Fruit fly (Drosophila melanogaster) whole organism, embryonic: ENCODE data around the gene Tm1.

Source experiments
- CG10321 ChIP-seq: fragments of 200-800 bp; sonication (Bioruptor generic); IDR thresholded peaks from 2 replicates; pipeline ENCODE4 v1.3.6; 2022; ENCODE audit warnings: missing biosample characterization, missing genetic modification characterization
- CG12744 ChIP-seq: fragments of 200-800 bp; sonication (Bioruptor generic); optimal IDR thresholded peaks from 2 replicates; lab custom pipeline; 2016; ENCODE audit warnings: missing biosample characterization, missing genetic modification characterization
- CG13894 ChIP-seq: fragments of 200-800 bp; sonication (Bioruptor generic); optimal IDR thresholded peaks from 3 replicates; lab custom pipeline; 2018; ENCODE audit warnings: missing biosample characterization, mild to moderate bottlenecking, missing genetic modification characterization, moderate library complexity
- CG18599 ChIP-seq: fragments of 200-800 bp; sonication (Bioruptor generic); optimal IDR thresholded peaks from 3 replicates; lab custom pipeline; 2017; ENCODE audit warnings: missing biosample characterization, missing genetic modification characterization, mild to moderate bottlenecking, moderate library complexity, missing genetic modification reagents
- CG18619 ChIP-seq: fragments of 200-800 bp; sonication (Bioruptor generic); optimal IDR thresholded peaks from 3 replicates; lab custom pipeline; 2017; ENCODE audit warnings: missing biosample characterization, mild to moderate bottlenecking, missing genetic modification characterization
- CG3163 ChIP-seq: fragments of 200-800 bp; sonication (Bioruptor generic); optimal IDR thresholded peaks from 3 replicates; lab custom pipeline; 2016; ENCODE audit warnings: missing biosample characterization, missing genetic modification characterization
- CG4617 ChIP-seq: fragments of 200-800 bp; sonication (Bioruptor generic); optimal IDR thresholded peaks from 3 replicates; lab custom pipeline; 2016; ENCODE audit warnings: missing biosample characterization, missing genetic modification characterization, borderline replicate concordance
- CG7271 ChIP-seq: fragments of 200-800 bp; sonication (Bioruptor generic); optimal IDR thresholded peaks from 2 replicates; lab custom pipeline; 2018; ENCODE audit warnings: missing biosample characterization, mild to moderate bottlenecking, missing genetic modification characterization, moderate library complexity
- CG8478 ChIP-seq: fragments of >200 bp; optimal IDR thresholded peaks from 2 replicates; lab custom pipeline; 2018
- CG8924 ChIP-seq: fragments of 200-800 bp; optimal IDR thresholded peaks from 3 replicates; lab custom pipeline; 2019; ENCODE audit warnings: missing biosample characterization, mild to moderate bottlenecking, missing genetic modification characterization, moderate library complexity
- CG9727 ChIP-seq: fragments of 200-800 bp; sonication (Bioruptor generic); optimal IDR thresholded peaks from 3 replicates; lab custom pipeline; 2017; ENCODE audit warnings: missing biosample characterization, mild to moderate bottlenecking, missing genetic modification characterization
- CG9797 ChIP-seq: fragments of 200-800 bp; sonication (Bioruptor generic); optimal IDR thresholded peaks from 3 replicates; lab custom pipeline; 2018; ENCODE audit warnings: missing biosample characterization, mild to moderate bottlenecking, missing genetic modification characterization
- Dek ChIP-seq: fragments of 200-800 bp; sonication (Bioruptor generic); optimal IDR thresholded peaks from 3 replicates; lab custom pipeline; 2019; ENCODE audit warnings: missing biosample characterization, mild to moderate bottlenecking, missing genetic modification characterization, moderate library complexity
- Dip3 ChIP-seq: fragments of 200-800 bp; sonication (Bioruptor generic); optimal IDR thresholded peaks from 3 replicates; lab custom pipeline; 2016; ENCODE audit warnings: missing biosample characterization, missing genetic modification characterization
- Dp ChIP-seq: fragments of 200-800 bp; sonication (Bioruptor generic); optimal IDR thresholded peaks from 2 replicates; lab custom pipeline; 2018; ENCODE audit warnings: missing biosample characterization, mild to moderate bottlenecking, missing genetic modification characterization, moderate library complexity
- Ets65A ChIP-seq: fragments of 200-800 bp; sonication (Bioruptor generic); peaks from one replicate; lab custom pipeline; 2016; ENCODE audit warnings: missing biosample characterization, missing genetic modification characterization
- Ets97D ChIP-seq: fragments of 200-800 bp; sonication (Bioruptor generic); optimal IDR thresholded peaks from 3 replicates; lab custom pipeline; 2016; ENCODE audit warnings: missing biosample characterization, missing genetic modification characterization
- Fer3 ChIP-seq: fragments of 200-800 bp; sonication (Bioruptor generic); optimal IDR thresholded peaks from 2 replicates; lab custom pipeline; 2018; ENCODE audit warnings: missing biosample characterization, mild to moderate bottlenecking, missing genetic modification characterization, moderate library complexity
- HLHmδ ChIP-seq: fragments of 200-800 bp; sonication (Bioruptor generic); optimal IDR thresholded peaks from 2 replicates; lab custom pipeline; 2018; ENCODE audit warnings: missing biosample characterization, mild to moderate bottlenecking, missing genetic modification characterization, moderate library complexity
- HmgZ ChIP-seq: fragments of 200-800 bp; sonication (Bioruptor generic); optimal IDR thresholded peaks from 2 replicates; lab custom pipeline; 2018; ENCODE audit warnings: missing biosample characterization, mild to moderate bottlenecking, missing genetic modification characterization
- Hr51 ChIP-seq, 2 experiments: fragments of 200-800 bp; sonication (Bioruptor generic); optimal IDR thresholded peaks; 2 replicates in 1 of 2; 3 replicates in 1 of 2; lab custom pipeline; 2016 to 2018; ENCODE audit warnings: missing biosample characterization in 2 of 2, missing genetic modification characterization in 2 of 2, mild to moderate bottlenecking in 1 of 2, moderate library complexity in 1 of 2
- Hr78 ChIP-seq, 2 experiments: fragments of 200-800 bp in 1 of 2; fragments of >200 bp in 1 of 2; sonication (Bioruptor generic) in 1 of 2; optimal IDR thresholded peaks; 2 replicates each; lab custom pipeline; 2017 to 2019; ENCODE audit warnings: missing biosample characterization in 2 of 2, missing genetic modification characterization in 2 of 2, mild to moderate bottlenecking in 1 of 2, moderate library complexity in 1 of 2
- Med ChIP-seq: fragments of 200-800 bp; sonication (Bioruptor generic); peaks from one replicate; lab custom pipeline; 2016; ENCODE audit warnings: missing biosample characterization, missing genetic modification characterization, mild to moderate bottlenecking, inconsistent platforms, moderate library complexity
- chn ChIP-seq: fragments of 200-800 bp; sonication (Bioruptor generic); optimal IDR thresholded peaks from 2 replicates; lab custom pipeline; 2016; ENCODE audit warnings: missing biosample characterization, missing genetic modification characterization
- crc ChIP-seq: fragments of 200-800 bp; sonication (Bioruptor generic); optimal IDR thresholded peaks from 2 replicates; lab custom pipeline; 2016; ENCODE audit warnings: missing biosample characterization, missing genetic modification characterization
- dysf ChIP-seq: fragments of 200-800 bp; sonication (Bioruptor generic); IDR thresholded peaks from 3 replicates; pipeline ENCODE4 v1.3.6; 2022; ENCODE audit warnings: missing biosample characterization, missing genetic modification characterization
- fru ChIP-seq: fragments of >200 bp; optimal IDR thresholded peaks from 2 replicates; lab custom pipeline; 2017
- gcm ChIP-seq: fragments of 200-800 bp; sonication (Bioruptor generic); optimal IDR thresholded peaks from 2 replicates; lab custom pipeline; 2019; ENCODE audit warnings: missing biosample characterization, mild to moderate bottlenecking, missing genetic modification characterization, moderate library complexity
- grn ChIP-seq: fragments of 200-800 bp; sonication (Bioruptor generic); optimal IDR thresholded peaks from 3 replicates; lab custom pipeline; 2017; ENCODE audit warnings: missing biosample characterization, missing genetic modification characterization
- hkb ChIP-seq, 2 experiments: fragments of 200-800 bp in 1 of 2; fragments of >200 bp in 1 of 2; sonication (Bioruptor generic) in 1 of 2; IDR thresholded peaks in 1 of 2; optimal IDR thresholded peaks in 1 of 2; 2 replicates each; pipeline versions ENCODE4 v1.3.6 to Lab custom; 2017 to 2022; ENCODE audit warnings: missing biosample characterization in 1 of 2, missing genetic modification characterization in 1 of 2
- lbe ChIP-seq: fragments of 200-800 bp; sonication (Bioruptor generic); optimal IDR thresholded peaks from 2 replicates; lab custom pipeline; 2016; ENCODE audit warnings: missing biosample characterization, mild to moderate bottlenecking, missing genetic modification characterization
- lilli ChIP-seq: fragments of 200-800 bp; sonication (Bioruptor generic); optimal IDR thresholded peaks from 3 replicates; lab custom pipeline; 2016; ENCODE audit warnings: missing biosample characterization, missing genetic modification characterization
- mam ChIP-seq: fragments of 200-800 bp; sonication (Bioruptor generic); optimal IDR thresholded peaks from 3 replicates; lab custom pipeline; 2016; ENCODE audit warnings: missing biosample characterization, missing genetic modification characterization
- nau ChIP-seq: fragments of 200-800 bp; sonication (Bioruptor generic); optimal IDR thresholded peaks from 3 replicates; lab custom pipeline; 2017; ENCODE audit warnings: missing biosample characterization, mild to moderate bottlenecking, missing genetic modification characterization, missing genetic modification reagents
- phol ChIP-seq: fragments of 200-800 bp; sonication (Bioruptor generic); optimal IDR thresholded peaks from 3 replicates; lab custom pipeline; 2018; ENCODE audit warnings: missing biosample characterization, mild to moderate bottlenecking, missing genetic modification characterization, moderate library complexity
- pnt ChIP-seq: fragments of 200-800 bp; sonication (Bioruptor generic); optimal IDR thresholded peaks from 3 replicates; lab custom pipeline; 2016; ENCODE audit warnings: missing biosample characterization, missing genetic modification characterization
- psq ChIP-seq: fragments of 200-800 bp; sonication (Bioruptor generic); optimal IDR thresholded peaks from 2 replicates; lab custom pipeline; 2017; ENCODE audit warnings: missing biosample characterization, missing genetic modification characterization
- stwl ChIP-seq: fragments of 200-800 bp; sonication (Bioruptor generic); optimal IDR thresholded peaks from 3 replicates; lab custom pipeline; 2018; ENCODE audit warnings: missing biosample characterization, mild to moderate bottlenecking, missing genetic modification characterization, moderate library complexity
- tll ChIP-seq, 2 experiments: fragments of 200-800 bp in 1 of 2; fragments of >200 bp in 1 of 2; sonication (Bioruptor generic) in 1 of 2; optimal IDR thresholded peaks; 2 replicates each; lab custom pipeline; 2017 to 2019; ENCODE audit warnings: missing biosample characterization in 2 of 2, missing genetic modification characterization in 2 of 2, mild to moderate bottlenecking in 1 of 2, moderate library complexity in 1 of 2
- trem ChIP-seq: fragments of 200-800 bp; optimal IDR thresholded peaks from 3 replicates; lab custom pipeline; 2019; ENCODE audit warnings: missing biosample characterization, mild to moderate bottlenecking, missing genetic modification characterization, moderate library complexity

The Tm1 gene

dm6 chr3R:15287763-15288162, 9.7 kb downstream of the Tm1 start (continued):
- TF ChIP-seq lbe (GFP tag; lab: Kevin White, UChicago) = peak; percentile 52
- peak; percentile 27 for TF ChIP-seq CG3163 (GFP tag; lab: Kevin White, UChicago)
- TF ChIP-seq CG8924 = peak; percentile 37
- TF ChIP-seq CG4617 (GFP tag; lab: Kevin White, UChicago) = peak; percentile 77
- TF ChIP-seq phol = peak; percentile 55
- peak; percentile 8 for TF ChIP-seq hkb (optimal IDR thresholded peaks at IDR 0.05; lab: Kevin White, UChicago)
- no peak for TF ChIP-seq hkb (GFP tag; IDR thresholded peaks at IDR 0.05; lab: Robert Waterston, UW)
- peak; percentile 16 for TF ChIP-seq HLHmδ (GFP tag; lab: Kevin White, UChicago)
- no peak for TF ChIP-seq CG10321 (GFP tag; lab: Robert Waterston, UW)
- TF ChIP-seq Ets97D (GFP tag; lab: Kevin White, UChicago) = peak; percentile 75
- peak; percentile 28 for TF ChIP-seq mam (GFP tag; lab: Kevin White, UChicago)
- no peak for TF ChIP-seq nau (GFP tag; lab: Kevin White, UChicago)
- peak; percentile 48 for TF ChIP-seq lilli
- TF ChIP-seq fru = no peak
- peak; percentile 77 for TF ChIP-seq stwl (tag; lab: Kevin White, UChicago)
- peak; percentile 83 for TF ChIP-seq Dp
- TF ChIP-seq crc (GFP tag; lab: Kevin White, UChicago) = no peak
- TF ChIP-seq Dip3 (GFP tag; lab: Kevin White, UChicago) = peak; percentile 90
- TF ChIP-seq Dek (tag; lab: Kevin White, UChicago) = peak; percentile 21
- TF ChIP-seq HmgZ (tag; lab: Kevin White, UChicago) = peak; percentile 84
- TF ChIP-seq CG18619 (GFP tag; lab: Kevin White, UChicago) = no peak
- TF ChIP-seq Hr51 (GFP tag; optimal IDR thresholded peaks at IDR 0.05; lab: Kevin White, UChicago) = peak in 1 of 2 experiments; percentile 7
- peak in 1 of 2 experiments; percentile 34 for TF ChIP-seq tll (GFP tag; optimal IDR thresholded peaks at IDR 0.05; lab: Kevin White, UChicago)
- no peak for TF ChIP-seq dysf
- no peak for TF ChIP-seq CG12744
- peak; percentile 64 for TF ChIP-seq trem (tag; lab: Kevin White, UChicago)
- TF ChIP-seq gcm (GFP tag; lab: Kevin White, UChicago) = no peak
- peak; percentile 13 for TF ChIP-seq CG9727 (GFP tag; lab: Kevin White, UChicago)
- peak; percentile 95 for TF ChIP-seq CG9797 (GFP tag; lab: Kevin White, UChicago)
- peak; percentile 65 for TF ChIP-seq CG8478 (lab: Kevin White, UChicago)
- TF ChIP-seq chn (GFP tag; lab: Kevin White, UChicago) = peak; percentile 45
- TF ChIP-seq Fer3 (tag; lab: Kevin White, UChicago) = no peak
- no peak for TF ChIP-seq Hr78 (GFP tag; optimal IDR thresholded peaks at IDR 0.05; lab: Kevin White, UChicago)
- no peak for TF ChIP-seq CG7271 (tag; lab: Kevin White, UChicago)
- TF ChIP-seq CG13894 (tag; lab: Kevin White, UChicago) = peak; percentile 14

- TF ChIP-seq Med = peak; percentile 26
- no peak for TF ChIP-seq grn (GFP tag; lab: Kevin White, UChicago)
- no peak for TF ChIP-seq pnt (GFP tag; lab: Kevin White, UChicago)
- no peak for TF ChIP-seq CG18599 (GFP tag; lab: Kevin White, UChicago)
- TF ChIP-seq psq = no peak
- TF ChIP-seq Ets65A (GFP tag; lab: Kevin White, UChicago) = peak; percentile 91
These were observed 10.8 kb downstream of the Tm1 start for dm6 chr3R:15288802-15289201.
